Worm (Caenorhabditis elegans) whole organism, L4/young adult: ENCODE results near the gene puf-12.

Source experiments
- W03F9.2 ChIP-seq: fragments of 150-350 bp; optimal IDR thresholded peaks from 2 replicates; lab custom pipeline; 2014; ENCODE audit warnings: missing biosample characterization, missing genetic modification characterization
- dao-5 ChIP-seq: sonication (generic microtip); optimal IDR thresholded peaks from 2 replicates; lab custom pipeline; 2016; ENCODE audit warnings: missing genotype, missing genetic modification characterization, moderate library complexity, missing compliant biosample characterization
- him-1 ChIP-seq: sonication (generic microtip); optimal IDR thresholded peaks from 2 replicates; lab custom pipeline; 2016; ENCODE audit warnings: missing genotype, missing genetic modification reagents, missing genetic modification characterization, missing compliant biosample characterization

- no peak for TF ChIP-seq W03F9.2
- no peak for TF ChIP-seq him-1 (tag; lab: Kevin White, UChicago)
- no peak for TF ChIP-seq dao-5
Observed at ce11 chrII:10136771-10137170, 36.7 kb downstream of the puf-12 start.
